Worm (Caenorhabditis elegans) whole organism, mixed stage, embryonic: ENCODE measurements around the gene K10C8.4.

ENCODE experiments used
- drap-1 ChIP-seq: fragments of 200-800 bp; sonication (Bioruptor generic); optimal IDR thresholded peaks from 3 replicates; lab custom pipeline; 2018; ENCODE audit warnings: mild to moderate bottlenecking, missing genetic modification characterization, missing compliant biosample characterization
- lin-13 ChIP-seq: fragments of 150-350 bp; optimal IDR thresholded peaks from 2 replicates; lab custom pipeline; 2014; ENCODE audit warnings: missing biosample characterization, missing genetic modification characterization
- mep-1 ChIP-seq: fragments of 150-350 bp; optimal IDR thresholded peaks from 2 replicates; lab custom pipeline; 2017; ENCODE audit warnings: missing biosample characterization, missing genetic modification reagents, missing genetic modification characterization, inconsistent platforms
- nhr-28 ChIP-seq: fragments of 150-350 bp; optimal IDR thresholded peaks from 2 replicates; lab custom pipeline; 2014; ENCODE audit warnings: missing biosample characterization, missing genetic modification characterization
- nhr-76 ChIP-seq: sonication (generic microtip); optimal IDR thresholded peaks from 2 replicates; lab custom pipeline; 2017; ENCODE audit warnings: missing biosample characterization, missing genetic modification characterization
- sptf-1 ChIP-seq: sonication (generic microtip); optimal IDR thresholded peaks from 2 replicates; lab custom pipeline; 2017; ENCODE audit warnings: mild to moderate bottlenecking, missing genetic modification characterization, moderate library complexity, missing compliant biosample characterization
- unc-39 ChIP-seq: fragments of 150-350 bp; optimal IDR thresholded peaks from 2 replicates; lab custom pipeline; 2014; ENCODE audit warnings: missing biosample characterization, missing genetic modification characterization
- zip-8 ChIP-seq: fragments of 150-350 bp; optimal IDR thresholded peaks from 2 replicates; lab custom pipeline; 2014; ENCODE audit warnings: missing biosample characterization, missing genetic modification characterization

ce11 chrV:12683205-12683604 lies 12.9 kb upstream of the K10C8.4 start:
- no peak for TF ChIP-seq drap-1 (GFP tag; lab: Kevin White, UChicago)
- TF ChIP-seq unc-39, result no peak
- TF ChIP-seq nhr-28 (tag; lab: Kevin White, UChicago), result no peak
- no peak for TF ChIP-seq lin-13
- TF ChIP-seq sptf-1, result no peak
- TF ChIP-seq mep-1, result no peak
- no peak for TF ChIP-seq nhr-76
- no peak for TF ChIP-seq zip-8 (tag; lab: Kevin White, UChicago)
